Fruit fly (Drosophila melanogaster) whole organism, embryonic: ENCODE data around the gene pigs.

Experiments used
- Atf6 ChIP-seq: fragments of 200-800 bp; sonication (Bioruptor generic); IDR thresholded peaks from 2 replicates; pipeline ENCODE4 v1.3.6; 2022; ENCODE audit warnings: missing biosample characterization, missing genetic modification characterization
- BEAF-32 ChIP-seq: fragments of 200-800 bp; sonication (Bioruptor generic); optimal IDR thresholded peaks from 3 replicates; lab custom pipeline; 2017; ENCODE audit warnings: missing biosample characterization, missing genetic modification characterization, mild to moderate bottlenecking, moderate library complexity, missing genetic modification reagents
- Bgb ChIP-seq: fragments of 200-800 bp; sonication (Bioruptor generic); IDR thresholded peaks from 2 replicates; pipeline ENCODE4 v1.3.6; 2022; ENCODE audit warnings: missing biosample characterization, missing genetic modification characterization; ENCODE audit not compliant: partially characterized antibody
- Bteb2 ChIP-seq: fragments of 200-800 bp; sonication (Bioruptor generic); optimal IDR thresholded peaks from 2 replicates; lab custom pipeline; 2016; ENCODE audit warnings: missing biosample characterization, missing genetic modification characterization
- CG10462 ChIP-seq: fragments of 200-800 bp; sonication (Bioruptor generic); optimal IDR thresholded peaks from 2 replicates; lab custom pipeline; 2016; ENCODE audit warnings: missing biosample characterization, missing genetic modification characterization
- CG11504 ChIP-seq: fragments of 200-800 bp; sonication (Bioruptor generic); optimal IDR thresholded peaks from 3 replicates; lab custom pipeline; 2019; ENCODE audit warnings: missing biosample characterization, mild to moderate bottlenecking, missing genetic modification characterization, moderate library complexity
- CG11695 ChIP-seq: fragments of 200-800 bp; sonication (Bioruptor generic); IDR thresholded peaks from 3 replicates; pipeline ENCODE4 v1.3.6; 2022; ENCODE audit warnings: missing biosample characterization, missing genetic modification characterization
- CG11696 ChIP-seq: fragments of 200-800 bp; sonication (Bioruptor generic); IDR thresholded peaks from 2 replicates; pipeline ENCODE4 v1.3.6; 2022; ENCODE audit warnings: missing biosample characterization, missing genetic modification characterization
- CG14441 ChIP-seq: fragments of 200-800 bp; sonication (Bioruptor generic); IDR thresholded peaks from 2 replicates; pipeline ENCODE4 v1.3.6; 2022; ENCODE audit warnings: missing biosample characterization, missing genetic modification characterization
- CG14860 ChIP-seq: fragments of 200-800 bp; sonication (Bioruptor generic); IDR thresholded peaks from 3 replicates; pipeline ENCODE4 v1.3.6; 2022; ENCODE audit warnings: missing biosample characterization, missing genetic modification characterization; ENCODE audit not compliant: partially characterized antibody
- CG16813 ChIP-seq: fragments of 200-800 bp; sonication (Bioruptor generic); IDR thresholded peaks from 3 replicates; pipeline ENCODE4 v1.3.6; 2022; ENCODE audit warnings: missing biosample characterization, missing genetic modification characterization; ENCODE audit not compliant: partially characterized antibody
- CG17186 ChIP-seq: fragments of 200-800 bp; sonication (Bioruptor generic); optimal IDR thresholded peaks from 3 replicates; lab custom pipeline; 2017; ENCODE audit warnings: missing biosample characterization, missing genetic modification reagents, missing genetic modification characterization
- CG2678 ChIP-seq: fragments of 200-800 bp; sonication (Bioruptor generic); optimal IDR thresholded peaks from 3 replicates; lab custom pipeline; 2019; ENCODE audit warnings: missing biosample characterization, mild to moderate bottlenecking, missing genetic modification characterization, moderate library complexity
- CG4328 ChIP-seq: fragments of 200-800 bp; sonication (Bioruptor generic); optimal IDR thresholded peaks from 3 replicates; lab custom pipeline; 2017; ENCODE audit warnings: missing biosample characterization, missing genetic modification reagents, missing genetic modification characterization
- CG7963 ChIP-seq: fragments of 200-800 bp; sonication (Bioruptor generic); IDR thresholded peaks from 3 replicates; pipeline ENCODE4 v1.3.6; 2022; ENCODE audit warnings: missing biosample characterization, missing genetic modification characterization; ENCODE audit not compliant: partially characterized antibody
- CG8359 ChIP-seq: fragments of 200-800 bp; sonication (Bioruptor generic); optimal IDR thresholded peaks from 2 replicates; lab custom pipeline; 2017; ENCODE audit warnings: missing biosample characterization, mild to moderate bottlenecking, missing genetic modification characterization, borderline replicate concordance
- CG8478 ChIP-seq: fragments of >200 bp; optimal IDR thresholded peaks from 2 replicates; lab custom pipeline; 2018
- Dfd ChIP-seq, 2 experiments: fragments of >200 bp; optimal IDR thresholded peaks; 2 replicates each; lab custom pipeline; 2017; ENCODE audit warnings: missing biosample characterization in 2 of 2, missing genetic modification characterization in 2 of 2
- Doc3 ChIP-seq: fragments of 200-800 bp; sonication (Bioruptor generic); IDR thresholded peaks from 3 replicates; pipeline ENCODE4 v1.3.6; 2022; ENCODE audit warnings: missing biosample characterization, missing genetic modification characterization; ENCODE audit not compliant: partially characterized antibody
- Dref ChIP-seq: fragments of 200-800 bp; sonication (Bioruptor generic); IDR thresholded peaks from 2 replicates; pipeline ENCODE4 v1.3.6; 2022; ENCODE audit warnings: missing biosample characterization, missing genetic modification characterization
- E2f2 ChIP-seq: fragments of 200-800 bp; sonication (Bioruptor generic); IDR thresholded peaks from 2 replicates; pipeline ENCODE4 v1.3.6; 2022; ENCODE audit warnings: missing biosample characterization, missing genetic modification characterization
- Elba2 ChIP-seq: fragments of 200-800 bp; sonication (Bioruptor generic); optimal IDR thresholded peaks from 3 replicates; lab custom pipeline; 2016; ENCODE audit warnings: missing biosample characterization, missing genetic modification characterization
- Ets65A ChIP-seq: fragments of 200-800 bp; sonication (Bioruptor generic); peaks from one replicate; lab custom pipeline; 2016; ENCODE audit warnings: missing biosample characterization, missing genetic modification characterization
- HLH4C ChIP-seq: fragments of 200-800 bp; sonication (Bioruptor generic); IDR thresholded peaks from 3 replicates; pipeline ENCODE4 v1.3.6; 2022; ENCODE audit warnings: missing biosample characterization, missing genetic modification characterization; ENCODE audit not compliant: partially characterized antibody
- Hand ChIP-seq: fragments of 200-800 bp; sonication (Bioruptor generic); optimal IDR thresholded peaks from 2 replicates; lab custom pipeline; 2017; ENCODE audit warnings: mild to moderate bottlenecking, missing biosample characterization, missing genetic modification reagents, missing genetic modification characterization
- Kr ChIP-seq: fragments of 200-800 bp; sonication (Bioruptor generic); optimal IDR thresholded peaks from 2 replicates; lab custom pipeline; 2017; ENCODE audit warnings: missing biosample characterization, mild to moderate bottlenecking, missing genetic modification characterization
- Med ChIP-seq: fragments of 200-800 bp; sonication (Bioruptor generic); peaks from one replicate; lab custom pipeline; 2016; ENCODE audit warnings: missing biosample characterization, missing genetic modification characterization, mild to moderate bottlenecking, inconsistent platforms, moderate library complexity
- Myb ChIP-seq: fragments of 200-800 bp; sonication (Bioruptor generic); optimal IDR thresholded peaks from 2 replicates; lab custom pipeline; 2016; ENCODE audit warnings: missing biosample characterization, missing genetic modification characterization
- Scr ChIP-seq: fragments of 200-800 bp; sonication (Bioruptor generic); IDR thresholded peaks from 2 replicates; pipeline ENCODE4 v1.3.6; 2022; ENCODE audit warnings: missing biosample characterization, missing genetic modification characterization; ENCODE audit not compliant: partially characterized antibody
- Sox102F ChIP-seq: fragments of 200-800 bp; sonication (Bioruptor generic); optimal IDR thresholded peaks from 2 replicates; lab custom pipeline; 2018; ENCODE audit warnings: missing biosample characterization, mild to moderate bottlenecking, missing genetic modification characterization, moderate library complexity
- YL-1 ChIP-seq: fragments of 200-800 bp; sonication (Bioruptor generic); optimal IDR thresholded peaks from 3 replicates; lab custom pipeline; 2017; ENCODE audit warnings: missing biosample characterization, mild to moderate bottlenecking, missing genetic modification characterization
- dm ChIP-seq: fragments of 200-800 bp; sonication (Bioruptor generic); optimal IDR thresholded peaks from 3 replicates; lab custom pipeline; 2016; ENCODE audit warnings: missing biosample characterization, missing genetic modification characterization
- eve ChIP-seq, 2 experiments: fragments of >200 bp; optimal IDR thresholded peaks; 2 replicates each; lab custom pipeline; 2017; ENCODE audit warnings: missing biosample characterization in 2 of 2, missing genetic modification characterization in 2 of 2
- exex ChIP-seq: fragments of 200-800 bp; sonication (Bioruptor generic); optimal IDR thresholded peaks from 4 replicates; lab custom pipeline; 2018; ENCODE audit warnings: missing biosample characterization, mild to moderate bottlenecking, missing genetic modification characterization, moderate library complexity
- grn ChIP-seq: fragments of 200-800 bp; sonication (Bioruptor generic); optimal IDR thresholded peaks from 3 replicates; lab custom pipeline; 2017; ENCODE audit warnings: missing biosample characterization, missing genetic modification characterization
- insv ChIP-seq, 2 experiments: fragments of 200-800 bp; sonication (Bioruptor generic); optimal IDR thresholded peaks; 3 replicates each; lab custom pipeline; 2016 to 2018; ENCODE audit warnings: missing biosample characterization in 2 of 2, missing genetic modification characterization in 2 of 2
- inv ChIP-seq: fragments of 200-800 bp; sonication (Bioruptor generic); IDR thresholded peaks from 2 replicates; pipeline ENCODE4 v1.3.6; 2022; ENCODE audit warnings: missing biosample characterization, missing genetic modification characterization; ENCODE audit not compliant: partially characterized antibody
- knrl ChIP-seq: fragments of 200-800 bp; sonication (Bioruptor generic); IDR thresholded peaks from 3 replicates; pipeline ENCODE4 v1.3.6; 2022; ENCODE audit warnings: missing biosample characterization, missing genetic modification characterization; ENCODE audit not compliant: partially characterized antibody
- nom ChIP-seq: fragments of 200-800 bp; sonication (Bioruptor generic); optimal IDR thresholded peaks from 2 replicates; lab custom pipeline; 2017; ENCODE audit warnings: missing biosample characterization, missing genetic modification characterization, mild to moderate bottlenecking, moderate library complexity, missing genetic modification reagents
- pzg ChIP-seq: fragments of 200-800 bp; sonication (Bioruptor generic); optimal IDR thresholded peaks from 3 replicates; lab custom pipeline; 2018; ENCODE audit warnings: missing biosample characterization, mild to moderate bottlenecking, missing genetic modification characterization, moderate library complexity
- repo ChIP-seq: fragments of 200-800 bp; sonication (Bioruptor generic); optimal IDR thresholded peaks from 2 replicates; lab custom pipeline; 2016; ENCODE audit warnings: missing biosample characterization, missing genetic modification characterization
- sens ChIP-seq: fragments of 200-800 bp; sonication (Bioruptor generic); peaks from one replicate; lab custom pipeline; 2016; ENCODE audit warnings: missing biosample characterization, missing genetic modification characterization
- sima ChIP-seq: fragments of 200-800 bp; sonication (Bioruptor generic); optimal IDR thresholded peaks from 2 replicates; lab custom pipeline; 2016; ENCODE audit warnings: missing biosample characterization, missing genetic modification characterization
- sr ChIP-seq: fragments of 200-800 bp; sonication (Bioruptor generic); IDR thresholded peaks from 3 replicates; pipeline ENCODE4 v1.3.6; 2022; ENCODE audit warnings: missing biosample characterization, missing genetic modification characterization
- vnd ChIP-seq: fragments of 200-800 bp; sonication (Bioruptor generic); IDR thresholded peaks from 3 replicates; pipeline ENCODE4 v1.3.6; 2022; ENCODE audit warnings: missing biosample characterization, missing genetic modification characterization; ENCODE audit not compliant: partially characterized antibody
- wek ChIP-seq: fragments of 200-800 bp; sonication (Bioruptor generic); optimal IDR thresholded peaks from 3 replicates; lab custom pipeline; 2018; ENCODE audit warnings: missing biosample characterization, mild to moderate bottlenecking, missing genetic modification characterization, moderate library complexity
- zen2 ChIP-seq: fragments of 200-800 bp; sonication (Bioruptor generic); IDR thresholded peaks from 3 replicates; pipeline ENCODE4 v1.3.6; 2022; ENCODE audit warnings: missing biosample characterization, missing genetic modification characterization; ENCODE audit not compliant: partially characterized antibody

pigs gene

DNA sequence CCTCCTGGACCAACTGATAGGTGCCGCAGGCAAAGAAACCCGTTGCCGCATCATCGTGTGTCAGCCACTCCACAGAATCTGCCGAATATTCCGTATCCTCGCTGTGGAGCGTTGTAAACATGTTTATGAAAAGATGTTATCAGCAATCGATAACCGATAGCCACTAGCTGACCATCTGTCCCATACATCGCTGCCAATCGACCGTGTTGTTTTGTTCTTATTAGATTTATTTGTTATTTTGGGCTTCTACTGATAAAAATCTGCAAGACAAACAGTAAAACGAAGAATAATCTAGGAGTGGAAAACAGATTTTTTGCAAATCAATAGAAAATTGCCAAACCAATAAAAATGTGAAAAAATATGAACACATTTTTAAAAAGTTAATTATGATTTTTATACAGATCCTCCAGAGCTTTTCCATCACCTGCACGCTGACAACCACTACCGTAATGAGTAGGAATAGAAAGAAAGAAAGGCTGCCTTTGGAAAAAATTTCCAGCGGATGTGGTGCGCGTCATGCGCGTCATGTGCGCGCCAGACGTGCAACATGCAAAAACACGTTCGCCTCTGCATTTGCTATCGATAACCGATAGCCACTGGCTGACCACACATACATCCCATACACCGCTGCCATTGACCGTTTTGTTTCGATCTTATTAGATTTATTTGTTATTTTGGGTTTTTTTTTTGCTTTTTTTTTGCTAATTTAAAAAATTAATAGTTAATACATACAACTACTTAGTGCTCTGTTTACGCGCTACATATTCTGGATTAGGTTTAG, 88.9 kb downstream of the pigs start, which contains the start of gene CG3184 (continued):
- TF ChIP-seq CG2678 (tag; lab: Kevin White, UChicago) (no peak), CG11695 (no peak), E2f2 (GFP tag; lab: Robert Waterston, UW) (0 out of 2 replicates have a peak, but pooled peaks have one; percentile 22), wek (no peak), CG16813 (GFP tag; lab: Robert Waterston, UW) (peak; percentile 45; the same call in 2 of the 3 replicates), Bteb2 (no peak), inv (GFP tag; lab: Robert Waterston, UW) (0 out of 2 replicates have a peak, but pooled peaks have one; percentile 27), eve (GFP tag; optimal IDR thresholded peaks at IDR 0.05; lab: Kevin White, UChicago) (no peak), CG14441 (no peak), Ets65A (GFP tag; lab: Kevin White, UChicago) (no peak), CG7963 (GFP tag; lab: Robert Waterston, UW) (peak; percentile 61; the same call in 1 of the 3 replicates), knrl (GFP tag; lab: Robert Waterston, UW) (no peak), Scr (GFP tag; lab: Robert Waterston, UW) (peak; percentile 54), CG4328 (GFP tag; lab: Kevin White, UChicago) (no peak), CG17186 (GFP tag; lab: Kevin White, UChicago) (no peak), CG8478 (lab: Kevin White, UChicago) (no peak), sr (GFP tag; lab: Robert Waterston, UW) (0 out of 3 replicates have a peak, but pooled peaks have one; percentile 25), Bgb (0 out of 2 replicates have a peak, but pooled peaks have one; percentile 31), sima (GFP tag; lab: Kevin White, UChicago) (no peak), Myb (GFP tag; lab: Kevin White, UChicago) (peak; percentile 40), CG8359 (GFP tag; lab: Kevin White, UChicago) (no peak), CG11696 (GFP tag; lab: Robert Waterston, UW) (no peak), repo (GFP tag; lab: Kevin White, UChicago) (no peak), vnd (GFP tag; lab: Robert Waterston, UW) (peak; percentile 57), pzg (GFP tag; lab: Kevin White, UChicago) (peak; percentile 2), sens (GFP tag; lab: Kevin White, UChicago) (peak; percentile 30), grn (GFP tag; lab: Kevin White, UChicago) (no peak), BEAF-32 (GFP tag; lab: Kevin White, UChicago) (peak; percentile 20), CG14860 (GFP tag; lab: Robert Waterston, UW) (peak; percentile 39; the same call in 2 of the 3 replicates), insv (GFP tag; optimal IDR thresholded peaks at IDR 0.05; lab: Kevin White, UChicago) (peak in 1 of 2 experiments; percentile 76), Doc3 (GFP tag; lab: Robert Waterston, UW) (0 out of 3 replicates have a peak, but pooled peaks have one; percentile 33), zen2 (GFP tag; lab: Robert Waterston, UW) (0 out of 3 replicates have a peak, but pooled peaks have one; percentile 24), Atf6 (GFP tag; lab: Robert Waterston, UW) (no peak), CG11504 (no peak), HLH4C (GFP tag; lab: Robert Waterston, UW) (peak; percentile 67)

dm6 chrX:6694105-6694788, 94.4 kb downstream of the pigs start:
- TF ChIP-seq Kr = peak; percentile 42
- peak; percentile 5 for TF ChIP-seq exex (tag; lab: Kevin White, UChicago)
- TF ChIP-seq Elba2 (GFP tag; lab: Kevin White, UChicago) = peak; percentile 37
- peak; percentile 80 for TF ChIP-seq YL-1
- TF ChIP-seq Med (GFP tag; lab: Kevin White, UChicago) = peak; percentile 38
- no peak for TF ChIP-seq Sox102F (GFP tag; lab: Kevin White, UChicago)
- peak; percentile 26 for TF ChIP-seq dm
- no peak for TF ChIP-seq CG10462
- peak; percentile 61 for TF ChIP-seq nom (GFP tag; lab: Kevin White, UChicago)
- peak; percentile 53 for TF ChIP-seq Dref (GFP tag; lab: Robert Waterston, UW)
- no peak for TF ChIP-seq Dfd (GFP tag; optimal IDR thresholded peaks at IDR 0.05; lab: Kevin White, UChicago)
- no peak for TF ChIP-seq Hand (GFP tag; lab: Kevin White, UChicago)
